Worm (Caenorhabditis elegans): ENCODE results near the gene ptr-20.

The ptr-20 gene

DNA sequence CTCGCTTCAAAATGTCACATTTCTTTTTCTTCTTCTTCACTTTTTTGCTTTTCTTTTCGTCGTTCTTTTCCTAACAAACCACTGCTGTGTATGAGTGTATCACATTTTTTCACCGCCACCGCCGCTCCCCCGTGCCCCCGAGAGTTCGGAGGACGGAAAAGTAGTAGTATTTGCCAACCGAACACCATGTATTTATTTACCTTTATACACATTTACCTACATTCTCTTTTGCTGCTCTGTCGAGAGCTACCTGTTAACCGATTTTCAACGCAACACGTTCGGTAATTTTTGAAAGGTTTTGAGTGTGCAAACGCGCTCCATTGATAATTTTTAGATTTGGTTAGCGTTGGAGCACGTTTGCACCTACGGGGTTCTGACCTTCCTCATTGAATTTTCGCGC, 48.3 kb downstream of the ptr-20 start:
- TF ChIP-seq hlh-30 (tag; optimal IDR thresholded peaks at IDR 0.05; ENCODE audit: insufficient read depth), result peak; percentile 41
- TF ChIP-seq tra-1 (GFP tag; IDR thresholded peaks at IDR 0.05), result 0 out of 2 replicates have a peak, but pooled peaks have one; percentile 17
- no peak for TF ChIP-seq nhr-77 (tag; optimal IDR thresholded peaks at IDR 0.05)
- TF ChIP-seq nhr-42 (GFP tag; IDR thresholded peaks at IDR 0.05), result 0 out of 2 replicates have a peak, but pooled peaks have one; percentile 45
- TF ChIP-seq lin-38 (GFP tag; IDR thresholded peaks at IDR 0.05), result peak; percentile 57
- TF ChIP-seq aha-1 (tag), result peak; percentile 3
- no peak for TF ChIP-seq nhr-111 (GFP tag; optimal IDR thresholded peaks at IDR 0.05)
- no peak for TF ChIP-seq arid-1 (GFP tag; conservative IDR thresholded peaks at IDR 0.05)

DNA sequence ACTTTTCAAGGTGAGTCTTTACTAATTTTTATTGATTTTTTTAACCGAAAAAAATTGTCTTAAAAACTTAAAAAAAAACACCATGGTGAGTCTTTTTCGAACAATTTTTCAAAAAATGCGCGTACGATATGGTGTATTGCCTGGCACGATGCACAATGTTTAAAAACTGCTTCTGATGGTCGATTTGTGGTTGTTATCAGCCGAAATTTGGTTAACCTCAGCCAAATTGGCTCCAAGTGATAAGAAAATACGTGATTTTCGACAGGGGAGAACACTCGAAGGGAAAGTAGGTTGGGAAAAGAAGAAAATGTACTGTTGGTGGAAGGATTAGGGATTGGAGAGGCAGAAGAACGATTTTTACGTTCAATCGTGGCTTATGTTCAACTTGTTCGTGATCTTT, 49.6 kb downstream of the ptr-20 start:
- TF ChIP-seq nhr-11 (tag; optimal IDR thresholded peaks at IDR 0.05) (no peak), ceh-44 (GFP tag; IDR thresholded peaks at IDR 0.05) (no peak), hlh-11 (tag; optimal IDR thresholded peaks at IDR 0.05) (peak; percentile 48), hif-1 (tag; optimal IDR thresholded peaks at IDR 0.05) (peak in 1 of 2 experiments; percentile 74), aha-1 (tag) (peak; percentile 33), fos-1 (tag; optimal IDR thresholded peaks at IDR 0.05) (no peak), dmd-6 (GFP tag; IDR thresholded peaks at IDR 0.05) (peak; percentile 21; the same call in 1 of the 2 replicates), daf-12 (tag; optimal IDR thresholded peaks at IDR 0.05) (no peak), set-16 (GFP tag; IDR thresholded peaks at IDR 0.05) (no peak), daf-16 (GFP tag; optimal IDR thresholded peaks at IDR 0.05) (no peak), daf-16 (tag; optimal IDR thresholded peaks at IDR 0.05) (peak; percentile 53), lin-29 (GFP tag; IDR thresholded peaks at IDR 0.05) (no peak), tra-1 (GFP tag; IDR thresholded peaks at IDR 0.05) (0 out of 2 replicates have a peak, but pooled peaks have one; percentile 24), nhr-76 (tag; optimal IDR thresholded peaks at IDR 0.05) (no peak), dve-1 (tag; optimal IDR thresholded peaks at IDR 0.05; ENCODE audit: insufficient read depth) (peak; percentile 34), pqm-1 (tag; optimal IDR thresholded peaks at IDR 0.05) (peak; percentile 47), F37D6.2 (tag; optimal IDR thresholded peaks at IDR 0.05) (no peak), hlh-30 (tag; optimal IDR thresholded peaks at IDR 0.05; ENCODE audit: insufficient read depth) (peak; percentile 8), nhr-10 (tag; optimal IDR thresholded peaks at IDR 0.05) (no peak), sdz-12 (GFP tag; optimal IDR thresholded peaks at IDR 0.05) (no peak), ceh-20 (GFP tag; IDR thresholded peaks at IDR 0.05) (no peak)

DNA sequence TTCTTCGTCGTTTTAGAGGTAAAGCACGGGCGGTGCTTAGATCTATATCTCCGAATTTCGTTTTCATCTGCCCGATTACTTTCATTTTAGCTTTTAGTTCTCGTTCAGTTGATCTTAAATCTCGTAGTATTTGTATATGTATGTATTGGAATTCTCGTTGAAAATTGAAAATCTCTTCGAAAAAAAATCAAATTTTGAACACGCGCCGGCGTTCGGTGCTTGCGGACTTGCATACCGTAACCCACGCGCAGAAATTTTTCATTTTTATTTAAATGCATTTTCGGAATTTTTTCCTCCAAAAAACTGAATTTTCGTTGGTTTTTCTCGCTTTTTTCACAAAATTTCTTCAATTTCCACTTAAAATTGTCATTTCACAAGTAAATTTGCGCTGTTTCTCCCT, 50.2 kb downstream of the ptr-20 start:
- TF ChIP-seq ceh-62 (tag; optimal IDR thresholded peaks at IDR 0.05) (no peak), lsy-2 (tag; optimal IDR thresholded peaks at IDR 0.05) (peak in 1 of 2 experiments; percentile 89), jun-1 (tag; optimal IDR thresholded peaks at IDR 0.05) (no peak), hif-1 (tag; optimal IDR thresholded peaks at IDR 0.05) (no peak), lir-3 (tag; optimal IDR thresholded peaks at IDR 0.05) (no peak), nhr-6 (tag; optimal IDR thresholded peaks at IDR 0.05) (no peak), daf-19 (GFP tag; conservative IDR thresholded peaks at IDR 0.05) (no peak), Y105C5A.15 (GFP tag; IDR thresholded peaks at IDR 0.05) (no peak), ctbp-1 (GFP tag; IDR thresholded peaks at IDR 0.05) (no peak), Y48G9A.11 (GFP tag; IDR thresholded peaks at IDR 0.05) (no peak), F26F4.8 (GFP tag; conservative IDR thresholded peaks at IDR 0.05) (no peak), T20F7.1 (GFP tag; optimal IDR thresholded peaks at IDR 0.05) (no peak), T26A8.4 (GFP tag; IDR thresholded peaks at IDR 0.05) (no peak), nhr-102 (tag; optimal IDR thresholded peaks at IDR 0.05) (no peak), spr-3 (GFP tag; optimal IDR thresholded peaks at IDR 0.05) (no peak), mep-1 (tag; optimal IDR thresholded peaks at IDR 0.05) (no peak), dpl-1 (GFP tag; optimal IDR thresholded peaks at IDR 0.05) (peak; percentile 55), nhr-48 (tag; optimal IDR thresholded peaks at IDR 0.05) (no peak), nhr-42 (GFP tag; IDR thresholded peaks at IDR 0.05) (no peak), saeg-2 (GFP tag; IDR thresholded peaks at IDR 0.05) (no peak), php-3 (GFP tag; IDR thresholded peaks at IDR 0.05) (no peak), egl-27 (tag; optimal IDR thresholded peaks at IDR 0.05) (no peak), aly-2 (tag; optimal IDR thresholded peaks at IDR 0.05) (no peak), lim-7 (GFP tag; IDR thresholded peaks at IDR 0.05) (no peak), lin-29 (GFP tag; IDR thresholded peaks at IDR 0.05) (no peak), nhr-25 (tag; optimal IDR thresholded peaks at IDR 0.05; ENCODE audit: borderline replicate concordance, insufficient read depth) (no peak), aha-1 (tag) (peak; percentile 88), lin-38 (GFP tag; IDR thresholded peaks at IDR 0.05) (peak; percentile 17; the same call in 1 of the 2 replicates), ceh-44 (GFP tag; IDR thresholded peaks at IDR 0.05) (no peak)

All from whole organism, L4 larva.